Worm (Caenorhabditis elegans) whole organism, L4 larva: ENCODE data around the gene nspc-20.
A peak's percentile ranks its signal among the peaks of the same experiment; 100 is the strongest.

Experiments used
- R02D3.7 ChIP-seq: fragments of 150-350 bp; sonication (generic microtip); optimal IDR thresholded peaks from 3 replicates; lab custom pipeline; 2014; ENCODE audit warnings: missing biosample characterization, missing genetic modification characterization
- Y105C5A.15 ChIP-seq: fragments of 200-800 bp; sonication (Bioruptor generic); IDR thresholded peaks from 2 replicates; pipeline ENCODE4 v1.3.6; 2022; ENCODE audit warnings: missing genetic modification characterization, missing compliant biosample characterization
- Y48G9A.11 ChIP-seq: fragments of 200-800 bp; sonication (Bioruptor generic); IDR thresholded peaks from 2 replicates; pipeline ENCODE4 v1.3.6; 2022; ENCODE audit warnings: missing genetic modification reagents, missing genetic modification characterization, missing compliant biosample characterization
- aha-1 ChIP-seq: fragments of 150-350 bp; peaks from one replicate; lab custom pipeline; 2014; ENCODE audit warnings: missing biosample characterization, missing genetic modification characterization
- aly-2 ChIP-seq: sonication (generic microtip); optimal IDR thresholded peaks from 2 replicates; lab custom pipeline; 2018; ENCODE audit warnings: missing biosample characterization, missing genetic modification characterization
- ama-1 ChIP-seq: fragments of 150-350 bp; optimal IDR thresholded peaks from 2 replicates; lab custom pipeline; 2014; ENCODE audit warnings: inconsistent platforms, mixed read lengths
- arid-1 ChIP-seq: fragments of 200-800 bp; sonication (Bioruptor generic); conservative IDR thresholded peaks from 2 replicates; pipeline ENCODE4 v1.3.6; 2022; ENCODE audit warnings: missing genetic modification reagents, missing genetic modification characterization, missing compliant biosample characterization
- ceh-82 ChIP-seq: sonication (generic microtip); optimal IDR thresholded peaks from 2 replicates; lab custom pipeline; 2017; ENCODE audit warnings: missing biosample characterization, missing genetic modification characterization
- daf-16 ChIP-seq, 3 experiments: sonication (generic microtip); optimal IDR thresholded peaks; 2 replicates each; lab custom pipeline; 2016 to 2017; ENCODE audit warnings: missing genetic modification characterization in 3 of 3, missing genetic modification reagents in 3 of 3, mild to moderate bottlenecking in 2 of 3, missing compliant biosample characterization in 2 of 3, missing biosample characterization in 1 of 3, moderate library complexity in 1 of 3
- daf-8 ChIP-seq: fragments of 200-800 bp; sonication (Bioruptor generic); IDR thresholded peaks from 2 replicates; pipeline ENCODE4 v1.3.6; 2022; ENCODE audit warnings: missing genetic modification characterization, missing compliant biosample characterization
- dmd-9 ChIP-seq: fragments of 200-800 bp; sonication (Bioruptor generic); IDR thresholded peaks from 2 replicates; pipeline ENCODE4 v1.3.6; 2022; ENCODE audit warnings: missing genetic modification reagents, missing genetic modification characterization, missing compliant biosample characterization
- dve-1 ChIP-seq: sonication (generic microtip); optimal IDR thresholded peaks from 2 replicates; lab custom pipeline; 2017; ENCODE audit warnings: antibody characterized with exemption, mild to moderate bottlenecking, missing genetic modification characterization, missing compliant biosample characterization; ENCODE audit not compliant: insufficient read depth
- egl-27 ChIP-seq: sonication (generic microtip); optimal IDR thresholded peaks from 3 replicates; lab custom pipeline; 2017; ENCODE audit warnings: missing biosample characterization, missing genetic modification reagents, missing genetic modification characterization
- egl-43 ChIP-seq: fragments of 200-800 bp; sonication (Bioruptor generic); IDR thresholded peaks from 2 replicates; pipeline ENCODE4 v1.3.6; 2022; ENCODE audit warnings: missing genetic modification reagents, missing genetic modification characterization, missing compliant biosample characterization
- fkh-10 ChIP-seq: fragments of 150-350 bp; optimal IDR thresholded peaks from 2 replicates; lab custom pipeline; 2014; ENCODE audit warnings: missing biosample characterization, missing genetic modification reagents, missing genetic modification characterization
- hlh-11 ChIP-seq: fragments of 200-800 bp; sonication (Bioruptor generic); optimal IDR thresholded peaks from 2 replicates; lab custom pipeline; 2018; ENCODE audit warnings: mild to moderate bottlenecking, missing genetic modification characterization, missing compliant biosample characterization
- hlh-30 ChIP-seq: sonication (generic microtip); optimal IDR thresholded peaks from 2 replicates; lab custom pipeline; 2017; ENCODE audit warnings: antibody characterized with exemption, mild to moderate bottlenecking, missing genetic modification characterization, missing compliant biosample characterization; ENCODE audit not compliant: insufficient read depth
- hmg-1.1 ChIP-seq: fragments of 200-800 bp; sonication (Bioruptor generic); IDR thresholded peaks from 2 replicates; pipeline ENCODE4 v1.3.6; 2022; ENCODE audit warnings: missing genetic modification reagents, missing genetic modification characterization, missing compliant biosample characterization
- lim-7 ChIP-seq: fragments of 200-800 bp; sonication (Bioruptor generic); IDR thresholded peaks from 2 replicates; pipeline ENCODE4 v1.3.6; 2022; ENCODE audit warnings: missing genetic modification characterization, missing compliant biosample characterization
- lin-29 ChIP-seq: fragments of 200-800 bp; sonication (Bioruptor generic); IDR thresholded peaks from 2 replicates; pipeline ENCODE4 v1.3.6; 2022; ENCODE audit warnings: missing genetic modification reagents, missing genetic modification characterization, missing compliant biosample characterization
- lin-39 ChIP-seq: fragments of 150-350 bp; optimal IDR thresholded peaks from 2 replicates; lab custom pipeline; 2014; ENCODE audit warnings: missing biosample characterization, missing genetic modification reagents, missing genetic modification characterization
- madf-5 ChIP-seq, 2 experiments: fragments of 200-800 bp; sonication (Bioruptor generic); IDR thresholded peaks; 2 replicates each; pipeline ENCODE4 v1.3.6; 2022; ENCODE audit warnings: missing compliant biosample characterization in 2 of 2, missing genetic modification characterization in 2 of 2
- mdl-1 ChIP-seq, 2 experiments: fragments of 150-350 bp in 1 of 2; sonication (generic microtip) in 1 of 2; optimal IDR thresholded peaks; 2 replicates each; lab custom pipeline; 2014 to 2017; ENCODE audit warnings: missing biosample characterization in 2 of 2, missing genetic modification characterization in 2 of 2
- mep-1 ChIP-seq: fragments of 150-350 bp; sonication (generic microtip); optimal IDR thresholded peaks from 3 replicates; lab custom pipeline; 2014; ENCODE audit warnings: missing biosample characterization, missing genetic modification characterization
- mes-2 ChIP-seq: sonication (generic microtip); optimal IDR thresholded peaks from 2 replicates; lab custom pipeline; 2016; ENCODE audit warnings: missing genotype, mild to moderate bottlenecking, missing genetic modification characterization, missing compliant biosample characterization; ENCODE audit not compliant: poor library complexity, severe bottlenecking
- mxl-3 ChIP-seq: fragments of 200-800 bp; sonication (Bioruptor generic); optimal IDR thresholded peaks from 2 replicates; lab custom pipeline; 2018; ENCODE audit warnings: mild to moderate bottlenecking, missing genetic modification characterization, missing compliant biosample characterization
- nhr-10 ChIP-seq: fragments of 150-350 bp; optimal IDR thresholded peaks from 2 replicates; lab custom pipeline; 2014; ENCODE audit warnings: missing biosample characterization, missing genetic modification characterization
- nhr-11 ChIP-seq: fragments of 150-350 bp; optimal IDR thresholded peaks from 2 replicates; lab custom pipeline; 2014; ENCODE audit warnings: missing biosample characterization, missing genetic modification characterization
- nhr-111 ChIP-seq: fragments of 200-800 bp; sonication (Bioruptor generic); optimal IDR thresholded peaks from 2 replicates; lab custom pipeline; 2018; ENCODE audit warnings: mild to moderate bottlenecking, missing genetic modification characterization, missing compliant biosample characterization
- nhr-25 ChIP-seq: sonication (generic microtip); optimal IDR thresholded peaks from 2 replicates; lab custom pipeline; 2017; ENCODE audit warnings: missing genetic modification characterization, mild to moderate bottlenecking, missing compliant biosample characterization, antibody characterized with exemption, moderate library complexity, borderline replicate concordance; ENCODE audit not compliant: insufficient read depth
- nhr-42 ChIP-seq: fragments of 200-800 bp; sonication (Bioruptor generic); IDR thresholded peaks from 2 replicates; pipeline ENCODE4 v1.3.6; 2022; ENCODE audit warnings: missing genetic modification characterization, missing compliant biosample characterization
- nhr-48 ChIP-seq: sonication (generic microtip); optimal IDR thresholded peaks from 2 replicates; lab custom pipeline; 2016; ENCODE audit warnings: mild to moderate bottlenecking, missing genetic modification characterization, missing compliant biosample characterization
- rbr-2 ChIP-seq: sonication (generic microtip); optimal IDR thresholded peaks from 2 replicates; lab custom pipeline; 2016; ENCODE audit warnings: missing genotype, missing genetic modification characterization, missing compliant biosample characterization
- set-16 ChIP-seq: fragments of 200-800 bp; sonication (Bioruptor generic); IDR thresholded peaks from 2 replicates; pipeline ENCODE4 v1.3.6; 2022; ENCODE audit warnings: missing genetic modification reagents, missing genetic modification characterization, missing compliant biosample characterization
- skn-1 ChIP-seq: fragments of 150-350 bp; optimal IDR thresholded peaks from 2 replicates; lab custom pipeline; 2014; ENCODE audit warnings: missing biosample characterization, missing genetic modification characterization
- snpc-1.2 ChIP-seq: fragments of 200-800 bp; sonication (Bioruptor generic); IDR thresholded peaks from 2 replicates; pipeline ENCODE4 v1.3.6; 2022; ENCODE audit warnings: missing genetic modification reagents, missing genetic modification characterization, missing compliant biosample characterization
- spr-1 ChIP-seq: sonication (generic microtip); optimal IDR thresholded peaks from 2 replicates; lab custom pipeline; 2016; ENCODE audit warnings: mild to moderate bottlenecking, missing genetic modification characterization, missing compliant biosample characterization
- zfp-3 ChIP-seq: fragments of 200-800 bp; sonication (Bioruptor generic); conservative IDR thresholded peaks from 2 replicates; pipeline ENCODE4 v1.3.6; 2022; ENCODE audit warnings: missing genetic modification reagents, missing genetic modification characterization, missing compliant biosample characterization
- zip-2 ChIP-seq: fragments of 150-350 bp; optimal IDR thresholded peaks from 2 replicates; lab custom pipeline; 2014; ENCODE audit warnings: missing biosample characterization, missing genetic modification characterization
- ztf-11 ChIP-seq: fragments of 150-350 bp; optimal IDR thresholded peaks from 2 replicates; lab custom pipeline; 2014; ENCODE audit warnings: missing biosample characterization, missing genetic modification characterization

Gene nspc-20

ce11 chrX:14495075-14495474, 34.9 kb downstream of the nspc-20 start (continued):
- TF ChIP-seq lin-29 (GFP tag; lab: Robert Waterston, UW) (no peak), aha-1 (tag; lab: Kevin White, UChicago) (peak; percentile 81), R02D3.7 (tag; lab: Kevin White, UChicago) (no peak), ceh-82 (tag; lab: Kevin White, UChicago) (no peak)

DNA sequence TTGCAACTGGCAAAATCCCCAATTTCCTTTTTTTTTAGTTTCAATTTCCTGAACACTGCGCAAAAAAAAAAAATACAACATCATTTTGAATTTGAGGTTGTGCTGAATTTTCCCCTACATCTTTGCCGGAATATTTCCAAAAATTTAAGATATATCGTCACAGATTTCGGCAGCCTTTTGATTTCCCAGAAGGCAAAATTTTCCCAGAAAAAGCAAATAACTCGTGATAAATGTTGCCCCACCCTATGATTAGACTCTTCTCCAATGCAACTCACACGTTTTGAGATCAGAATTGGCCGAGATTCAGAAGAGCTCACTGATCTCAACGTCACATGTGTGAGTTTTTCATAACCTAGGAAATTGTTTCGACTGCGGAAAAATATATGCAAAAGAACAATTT, 37.6 kb downstream of the nspc-20 start:
- TF ChIP-seq lin-39 (tag; lab: Kevin White, UChicago) (no peak), aly-2 (tag; lab: Kevin White, UChicago) (no peak), snpc-1.2 (GFP tag; lab: Robert Waterston, UW) (no peak), nhr-42 (no peak), mxl-3 (GFP tag; lab: Kevin White, UChicago) (no peak), spr-1 (tag; lab: Kevin White, UChicago) (no peak), dve-1 (no peak), nhr-48 (tag; lab: Kevin White, UChicago) (no peak), zfp-3 (GFP tag; lab: Robert Waterston, UW) (no peak), egl-27 (tag; lab: Kevin White, UChicago) (no peak), skn-1 (tag; lab: Kevin White, UChicago) (no peak), nhr-111 (GFP tag; lab: Kevin White, UChicago) (no peak), daf-8 (no peak), hlh-30 (no peak), arid-1 (GFP tag; lab: Robert Waterston, UW) (no peak)
- TF ChIP-seq, all 104 proteins: peak for 0

DNA sequence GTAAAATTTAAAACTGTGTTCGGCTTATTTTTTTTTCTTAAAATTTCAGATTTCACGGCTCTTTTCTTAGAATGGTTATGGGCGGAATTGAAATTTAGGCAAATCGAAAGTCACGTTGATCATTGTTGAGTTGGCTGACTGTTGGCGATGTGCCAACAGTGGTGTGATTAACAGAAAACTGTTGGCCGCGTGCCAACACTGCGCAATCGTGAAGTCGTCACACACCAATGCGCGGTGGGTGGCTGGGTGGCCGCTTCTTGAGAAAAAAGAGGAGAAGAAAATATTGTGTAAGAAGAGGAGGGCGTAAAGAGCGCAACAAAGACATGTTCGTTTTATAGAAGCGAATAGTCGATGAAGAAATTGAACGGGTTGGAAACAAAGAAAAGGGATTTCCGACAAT, 38.9 kb downstream of the nspc-20 start:
- TF ChIP-seq hlh-30 (peak; percentile 16), hmg-1.1 (peak; percentile 27; the same call in 1 of the 2 replicates), ama-1 (lab: Kevin White, UChicago) (peak; percentile 86), mdl-1 (tag; optimal IDR thresholded peaks at IDR 0.05; lab: Kevin White, UChicago) (peak in 1 of 2 experiments; percentile 9), hlh-11 (tag; lab: Kevin White, UChicago) (peak; percentile 6), Y48G9A.11 (GFP tag; lab: Robert Waterston, UW) (no peak), rbr-2 (tag; lab: Kevin White, UChicago) (peak; percentile 4), daf-16 (GFP tag; optimal IDR thresholded peaks at IDR 0.05; lab: Kevin White, UChicago) (no peak), daf-16 (tag; optimal IDR thresholded peaks at IDR 0.05; lab: Kevin White, UChicago) (peak; percentile 10), fkh-10 (GFP tag; lab: Kevin White, UChicago) (no peak), mes-2 (tag; lab: Kevin White, UChicago) (peak; percentile 52), mep-1 (peak; percentile 39), mxl-3 (GFP tag; lab: Kevin White, UChicago) (no peak), nhr-25 (tag; lab: Kevin White, UChicago) (no peak)

ce11 chrX:14490486-14490885, 39.5 kb downstream of the nspc-20 start:
- TF ChIP-seq Y105C5A.15 (GFP tag; lab: Robert Waterston, UW), result no peak
- TF ChIP-seq lin-29 (GFP tag; lab: Robert Waterston, UW), result no peak
- TF ChIP-seq madf-5 (GFP tag; IDR thresholded peaks at IDR 0.05; lab: Robert Waterston, UW), result 0 out of 4 replicates have a peak, but pooled peaks of 1 of the 2 experiments have one; percentile 21
- TF ChIP-seq egl-43 (GFP tag; lab: Robert Waterston, UW), result peak; percentile 55; the same call in 1 of the 2 replicates
- TF ChIP-seq dmd-9, result no peak
- TF ChIP-seq zip-2, result no peak
- TF ChIP-seq nhr-10 (tag; lab: Kevin White, UChicago), result no peak
- peak; percentile 96 for TF ChIP-seq set-16 (GFP tag; lab: Robert Waterston, UW)
- no peak for TF ChIP-seq nhr-11 (tag; lab: Kevin White, UChicago)
- TF ChIP-seq lim-7, result no peak
- TF ChIP-seq ztf-11 (tag; lab: Kevin White, UChicago), result no peak
